Worm (Caenorhabditis elegans) whole organism, late embryonic: Measurements from ENCODE around the gene serp-1.1.

ENCODE experiments used
- C38D4.7 ChIP-seq: fragments of 200-800 bp; sonication (Bioruptor generic); optimal IDR thresholded peaks from 2 replicates; lab custom pipeline; 2018; ENCODE audit warnings: mild to moderate bottlenecking, missing genetic modification characterization, moderate library complexity, missing compliant biosample characterization
- F13H6.1 ChIP-seq: sonication (generic microtip); optimal IDR thresholded peaks from 2 replicates; lab custom pipeline; 2016; ENCODE audit warnings: missing genetic modification characterization, missing compliant biosample characterization
- K09A11.1 ChIP-seq: sonication (generic microtip); optimal IDR thresholded peaks from 2 replicates; lab custom pipeline; 2017; ENCODE audit warnings: antibody characterized with exemption, mild to moderate bottlenecking, missing genetic modification characterization, missing compliant biosample characterization; ENCODE audit not compliant: insufficient read depth
- Y22D7AL.16 ChIP-seq: sonication (generic microtip); optimal IDR thresholded peaks from 2 replicates; lab custom pipeline; 2016; ENCODE audit warnings: missing genetic modification characterization, missing compliant biosample characterization
- ama-1 ChIP-seq: fragments of 150-350 bp; optimal IDR thresholded peaks from 2 replicates; lab custom pipeline; 2014
- ceh-14 ChIP-seq: sonication (generic microtip); optimal IDR thresholded peaks from 2 replicates; lab custom pipeline; 2016; ENCODE audit warnings: missing genotype, missing genetic modification characterization, missing compliant biosample characterization
- ceh-18 ChIP-seq: sonication (generic microtip); optimal IDR thresholded peaks from 2 replicates; lab custom pipeline; 2016; ENCODE audit warnings: missing genetic modification characterization, missing compliant biosample characterization
- ceh-19 ChIP-seq: fragments of 200-800 bp; sonication (Bioruptor generic); optimal IDR thresholded peaks from 2 replicates; lab custom pipeline; 2018; ENCODE audit warnings: mild to moderate bottlenecking, missing genetic modification characterization, missing compliant biosample characterization
- ceh-22 ChIP-seq: sonication (generic microtip); optimal IDR thresholded peaks from 2 replicates; lab custom pipeline; 2017; ENCODE audit warnings: missing biosample characterization, missing genetic modification characterization
- ceh-24 ChIP-seq: sonication (generic microtip); optimal IDR thresholded peaks from 2 replicates; lab custom pipeline; 2016; ENCODE audit warnings: mild to moderate bottlenecking, missing genetic modification characterization, missing compliant biosample characterization
- ceh-30 ChIP-seq: fragments of 150-350 bp; optimal IDR thresholded peaks from 2 replicates; lab custom pipeline; 2014; ENCODE audit warnings: missing biosample characterization, missing genetic modification characterization
- ceh-45 ChIP-seq: fragments of 200-800 bp; sonication (Bioruptor generic); IDR thresholded peaks from 2 replicates; pipeline ENCODE4 v1.3.6; 2022; ENCODE audit warnings: missing genetic modification reagents, missing genetic modification characterization, missing compliant biosample characterization
- ceh-48 ChIP-seq: sonication (generic microtip); optimal IDR thresholded peaks from 2 replicates; lab custom pipeline; 2016; ENCODE audit warnings: missing genetic modification characterization, inconsistent platforms, missing compliant biosample characterization
- ceh-6 ChIP-seq: fragments of 200-800 bp; sonication (Bioruptor generic); optimal IDR thresholded peaks from 2 replicates; lab custom pipeline; 2018; ENCODE audit warnings: mild to moderate bottlenecking, missing genetic modification characterization, missing compliant biosample characterization
- ceh-9 ChIP-seq: sonication (generic microtip); optimal IDR thresholded peaks from 2 replicates; lab custom pipeline; 2016; ENCODE audit warnings: mild to moderate bottlenecking, missing genetic modification characterization, inconsistent platforms, missing compliant biosample characterization
- che-1 ChIP-seq: sonication (generic microtip); optimal IDR thresholded peaks from 2 replicates; lab custom pipeline; 2016; ENCODE audit warnings: mild to moderate bottlenecking, missing genetic modification characterization, missing compliant biosample characterization
- dve-1 ChIP-seq: sonication (generic microtip); optimal IDR thresholded peaks from 2 replicates; lab custom pipeline; 2017; ENCODE audit warnings: antibody characterized with exemption, mild to moderate bottlenecking, missing genetic modification characterization, missing compliant biosample characterization
- elt-2 ChIP-seq: sonication (generic microtip); optimal IDR thresholded peaks from 2 replicates; lab custom pipeline; 2016; ENCODE audit warnings: missing genetic modification reagents, missing genetic modification characterization, missing compliant biosample characterization
- elt-4 ChIP-seq: sonication (generic microtip); optimal IDR thresholded peaks from 2 replicates; lab custom pipeline; 2016; ENCODE audit warnings: missing genetic modification characterization, missing compliant biosample characterization
- eyg-1 ChIP-seq: sonication (generic microtip); optimal IDR thresholded peaks from 2 replicates; lab custom pipeline; 2016; ENCODE audit warnings: missing genotype, missing genetic modification characterization, missing compliant biosample characterization
- fax-1 ChIP-seq: sonication (generic microtip); optimal IDR thresholded peaks from 2 replicates; lab custom pipeline; 2016; ENCODE audit warnings: missing genotype, missing genetic modification characterization, missing compliant biosample characterization
- fkh-10 ChIP-seq: fragments of 150-350 bp; optimal IDR thresholded peaks from 2 replicates; lab custom pipeline; 2014; ENCODE audit warnings: missing biosample characterization, missing genetic modification reagents, missing genetic modification characterization
- fkh-6 ChIP-seq: sonication (generic microtip); optimal IDR thresholded peaks from 2 replicates; lab custom pipeline; 2016; ENCODE audit warnings: missing genetic modification characterization, missing compliant biosample characterization
- gmeb-2 ChIP-seq: sonication (generic microtip); optimal IDR thresholded peaks from 2 replicates; lab custom pipeline; 2016; ENCODE audit warnings: missing genetic modification characterization, inconsistent platforms, missing compliant biosample characterization
- hlh-13 ChIP-seq: fragments of 200-800 bp; sonication (Bioruptor generic); optimal IDR thresholded peaks from 2 replicates; lab custom pipeline; 2018; ENCODE audit warnings: mild to moderate bottlenecking, missing genetic modification characterization, missing compliant biosample characterization
- hlh-15 ChIP-seq: sonication (generic microtip); optimal IDR thresholded peaks from 2 replicates; lab custom pipeline; 2016; ENCODE audit warnings: missing genetic modification characterization, missing compliant biosample characterization
- hlh-30 ChIP-seq: sonication (generic microtip); optimal IDR thresholded peaks from 2 replicates; lab custom pipeline; 2017; ENCODE audit warnings: antibody characterized with exemption, missing genetic modification characterization, missing compliant biosample characterization; ENCODE audit not compliant: insufficient read depth
- hlh-6 ChIP-seq: sonication (generic microtip); optimal IDR thresholded peaks from 2 replicates; lab custom pipeline; 2016; ENCODE audit warnings: missing genotype, missing genetic modification characterization, missing compliant biosample characterization
- lim-6 ChIP-seq: sonication (generic microtip); optimal IDR thresholded peaks from 2 replicates; lab custom pipeline; 2016; ENCODE audit warnings: missing genetic modification characterization, missing compliant biosample characterization
- mec-3 ChIP-seq: sonication (generic microtip); optimal IDR thresholded peaks from 2 replicates; lab custom pipeline; 2016; ENCODE audit warnings: borderline replicate concordance, missing genetic modification characterization, missing compliant biosample characterization
- npax-4 ChIP-seq: sonication (generic microtip); optimal IDR thresholded peaks from 2 replicates; lab custom pipeline; 2016; ENCODE audit warnings: missing genetic modification characterization, missing compliant biosample characterization
- odd-2 ChIP-seq: sonication (generic microtip); optimal IDR thresholded peaks from 2 replicates; lab custom pipeline; 2017; ENCODE audit warnings: antibody characterized with exemption, mild to moderate bottlenecking, missing genetic modification characterization, missing compliant biosample characterization
- pag-3 ChIP-seq: sonication (generic microtip); optimal IDR thresholded peaks from 2 replicates; lab custom pipeline; 2016; ENCODE audit warnings: missing compliant biosample characterization, missing genetic modification characterization, borderline replicate concordance
- pat-9 ChIP-seq: fragments of 200-800 bp; sonication (Bioruptor generic); optimal IDR thresholded peaks from 2 replicates; lab custom pipeline; 2018; ENCODE audit warnings: mild to moderate bottlenecking, missing genetic modification characterization, moderate library complexity, missing compliant biosample characterization
- pax-1 ChIP-seq: fragments of 150-350 bp; optimal IDR thresholded peaks from 2 replicates; lab custom pipeline; 2014; ENCODE audit warnings: missing biosample characterization, missing genetic modification characterization
- pha-4 ChIP-seq: fragments of 150-350 bp; optimal IDR thresholded peaks from 2 replicates; lab custom pipeline; 2018; ENCODE audit warnings: missing biosample characterization, missing genetic modification reagents, missing genetic modification characterization
- pros-1 ChIP-seq: fragments of 150-350 bp; optimal IDR thresholded peaks from 2 replicates; lab custom pipeline; 2014; ENCODE audit warnings: missing biosample characterization, missing genetic modification reagents, missing genetic modification characterization
- ref-2 ChIP-seq: sonication (generic microtip); optimal IDR thresholded peaks from 2 replicates; lab custom pipeline; 2016; ENCODE audit warnings: missing genetic modification characterization, missing compliant biosample characterization
- rnt-1 ChIP-seq: sonication (generic microtip); optimal IDR thresholded peaks from 2 replicates; lab custom pipeline; 2016; ENCODE audit warnings: missing genetic modification characterization, missing compliant biosample characterization
- sdc-2 ChIP-seq: sonication (generic microtip); optimal IDR thresholded peaks from 2 replicates; lab custom pipeline; 2016; ENCODE audit warnings: missing genotype, missing genetic modification characterization, missing compliant biosample characterization
- sox-2 ChIP-seq: fragments of 200-800 bp; sonication (Bioruptor generic); IDR thresholded peaks from 2 replicates; pipeline ENCODE4 v1.3.6; 2022; ENCODE audit warnings: missing genetic modification reagents, missing genetic modification characterization, missing compliant biosample characterization
- sox-4 ChIP-seq: sonication (generic microtip); optimal IDR thresholded peaks from 2 replicates; lab custom pipeline; 2017; ENCODE audit warnings: mild to moderate bottlenecking, missing genetic modification characterization, inconsistent platforms, missing compliant biosample characterization
- syd-9 ChIP-seq: sonication (generic microtip); optimal IDR thresholded peaks from 2 replicates; lab custom pipeline; 2016; ENCODE audit warnings: mild to moderate bottlenecking, missing genetic modification characterization, moderate library complexity, missing compliant biosample characterization
- tbx-7 ChIP-seq: sonication (generic microtip); optimal IDR thresholded peaks from 2 replicates; lab custom pipeline; 2016; ENCODE audit warnings: missing genotype, missing genetic modification characterization, missing compliant biosample characterization
- unc-3 ChIP-seq, 2 experiments: fragments of 200-800 bp in 1 of 2; sonication (Bioruptor generic) in 1 of 2; sonication (generic microtip) in 1 of 2; conservative IDR thresholded peaks in 1 of 2; optimal IDR thresholded peaks in 1 of 2; 2 replicates each; pipeline versions ENCODE4 v1.3.6 to Lab custom; 2016 to 2022; ENCODE audit warnings: missing compliant biosample characterization in 2 of 2, missing genetic modification characterization in 2 of 2, missing genetic modification reagents in 1 of 2
- unc-42 ChIP-seq: sonication (generic microtip); optimal IDR thresholded peaks from 2 replicates; lab custom pipeline; 2016; ENCODE audit warnings: missing genotype, missing genetic modification characterization, missing compliant biosample characterization
- unc-55 ChIP-seq: sonication (generic microtip); optimal IDR thresholded peaks from 2 replicates; lab custom pipeline; 2017; ENCODE audit warnings: missing biosample characterization, missing genetic modification reagents, missing genetic modification characterization
- zip-5 ChIP-seq: sonication (generic microtip); optimal IDR thresholded peaks from 2 replicates; lab custom pipeline; 2016; ENCODE audit warnings: missing genetic modification characterization, missing compliant biosample characterization
- ztf-16 ChIP-seq: sonication (generic microtip); optimal IDR thresholded peaks from 2 replicates; lab custom pipeline; 2017; ENCODE audit warnings: missing genetic modification characterization, missing compliant biosample characterization

serp-1.1 gene

DNA sequence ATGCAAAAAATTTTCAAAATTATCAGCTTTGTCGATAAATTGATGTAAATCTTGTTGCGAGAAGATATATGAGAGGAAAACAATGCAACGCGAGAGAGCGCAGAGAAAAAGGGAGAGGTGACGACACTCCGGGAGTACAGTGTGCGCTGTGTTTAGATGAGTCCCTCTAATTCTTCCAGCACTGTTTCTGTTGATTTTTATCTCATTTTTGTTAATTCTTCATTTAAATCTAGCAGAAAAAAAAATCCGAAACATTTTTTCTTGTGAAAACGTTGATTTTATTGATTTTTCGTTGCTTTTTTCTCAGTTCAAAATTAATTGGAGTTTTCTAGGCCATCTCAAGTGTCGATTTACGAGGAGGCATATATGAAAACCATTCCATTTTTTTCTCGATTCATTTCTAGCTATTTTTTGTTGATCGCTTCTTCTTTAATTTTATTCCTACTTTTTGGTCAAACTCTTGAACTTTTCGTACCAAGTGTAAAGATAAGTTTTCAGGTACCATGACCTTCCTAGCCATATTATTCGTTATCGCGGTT lies 8.1 kb downstream of the serp-1.1 start, which contains the start of gene acl-1 (continued):
- peak; percentile 47 for TF ChIP-seq ceh-14 (tag; lab: Kevin White, UChicago)
- peak; percentile 72 for TF ChIP-seq tbx-7 (tag; lab: Kevin White, UChicago)
- TF ChIP-seq ceh-45, result no peak
- no peak for TF ChIP-seq ceh-30
- peak; percentile 80 for TF ChIP-seq rnt-1 (tag; lab: Kevin White, UChicago)
- TF ChIP-seq unc-55 (GFP tag; lab: Kevin White, UChicago), result no peak
- TF ChIP-seq fax-1 (tag; lab: Kevin White, UChicago), result no peak
- TF ChIP-seq hlh-15, result no peak
- peak; percentile 85 for TF ChIP-seq mec-3 (tag; lab: Kevin White, UChicago)
- TF ChIP-seq odd-2 (tag; lab: Kevin White, UChicago), result no peak
- TF ChIP-seq syd-9 (tag; lab: Kevin White, UChicago), result no peak
- TF ChIP-seq ztf-16 (tag; lab: Kevin White, UChicago), result peak; percentile 28
- peak; percentile 18 for TF ChIP-seq zip-5 (tag; lab: Kevin White, UChicago)
- no peak for TF ChIP-seq npax-4 (tag; lab: Kevin White, UChicago)
- TF ChIP-seq unc-42 (tag; lab: Kevin White, UChicago), result peak; percentile 87
- no peak for TF ChIP-seq ceh-48
- no peak for TF ChIP-seq hlh-6
- no peak for TF ChIP-seq C38D4.7 (GFP tag; lab: Kevin White, UChicago)
- TF ChIP-seq unc-3 (GFP tag; conservative IDR thresholded peaks at IDR 0.05; lab: Robert Waterston, UW), result no peak
- TF ChIP-seq unc-3 (tag; optimal IDR thresholded peaks at IDR 0.05; lab: Kevin White, UChicago), result no peak
- no peak for TF ChIP-seq ama-1 (lab: Kevin White, UChicago)
- no peak for TF ChIP-seq K09A11.1
- TF ChIP-seq ceh-9 (tag; lab: Kevin White, UChicago), result no peak
- peak; percentile 65 for TF ChIP-seq ceh-18 (tag; lab: Kevin White, UChicago)
- TF ChIP-seq lim-6 (tag; lab: Kevin White, UChicago), result peak; percentile 6
- TF ChIP-seq pag-3 (tag; lab: Kevin White, UChicago), result no peak
- no peak for TF ChIP-seq pha-4 (tag; lab: Kevin White, UChicago)
- no peak for TF ChIP-seq che-1
- no peak for TF ChIP-seq dve-1 (tag; lab: Kevin White, UChicago)
- no peak for TF ChIP-seq elt-4 (tag; lab: Kevin White, UChicago)
- no peak for TF ChIP-seq pat-9
- TF ChIP-seq ceh-19 (GFP tag; lab: Kevin White, UChicago), result no peak
- no peak for TF ChIP-seq hlh-13
- TF ChIP-seq gmeb-2 (tag; lab: Kevin White, UChicago), result no peak
- no peak for TF ChIP-seq fkh-6 (tag; lab: Kevin White, UChicago)
- TF ChIP-seq ceh-22 (tag; lab: Kevin White, UChicago), result no peak

DNA sequence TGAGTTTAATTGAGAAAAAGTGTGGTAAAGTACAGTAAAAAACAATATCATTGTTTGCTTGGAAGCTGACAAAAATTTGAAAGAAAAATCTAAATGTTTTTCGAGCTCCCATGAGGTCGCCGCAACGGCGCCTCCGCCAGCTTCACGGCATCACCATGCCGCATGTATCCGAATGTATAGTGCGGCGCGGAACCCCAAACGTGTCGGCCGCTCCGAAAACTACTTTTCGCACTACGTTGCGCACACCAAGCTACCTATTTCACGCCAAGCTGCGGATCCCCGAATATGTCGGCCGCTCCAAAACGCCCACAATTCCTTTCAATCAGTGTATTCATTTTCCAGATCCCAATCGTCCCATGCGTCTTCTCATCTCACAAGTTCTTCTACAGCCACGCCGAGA lies 9.6 kb downstream of the serp-1.1 start:
- no peak for TF ChIP-seq odd-2 (tag; lab: Kevin White, UChicago)
- no peak for TF ChIP-seq elt-2 (tag; lab: Kevin White, UChicago)
- no peak for TF ChIP-seq ceh-9 (tag; lab: Kevin White, UChicago)
- TF ChIP-seq sox-2 (GFP tag; lab: Robert Waterston, UW), result no peak
- TF ChIP-seq zip-5 (tag; lab: Kevin White, UChicago), result no peak
- TF ChIP-seq pros-1 (tag; lab: Kevin White, UChicago), result no peak
- TF ChIP-seq elt-4 (tag; lab: Kevin White, UChicago), result no peak
- no peak for TF ChIP-seq pax-1
- TF ChIP-seq ceh-45, result no peak

DNA sequence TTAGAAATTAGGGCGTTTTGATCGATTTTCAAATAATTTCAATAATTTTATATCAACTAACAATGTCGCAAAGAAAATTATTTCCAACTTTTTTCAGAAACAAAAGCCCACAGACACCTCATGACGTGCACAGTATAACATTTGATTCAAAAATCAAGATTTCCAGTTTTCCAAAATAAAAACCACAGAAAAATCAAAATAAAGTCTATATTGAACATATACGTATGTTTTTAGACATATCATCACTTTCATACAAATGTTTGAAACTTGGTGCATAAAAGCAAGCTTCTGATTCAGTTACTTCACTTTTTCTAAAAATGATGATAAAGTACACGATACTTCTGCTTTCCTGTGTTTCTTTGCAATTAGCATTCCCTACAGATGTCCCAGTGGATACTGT lies 15.5 kb downstream of the serp-1.1 start, which contains the start of gene F53H4.2:
Gene F53H4.2, plus strand, starts transcription at position 301 of the 400 bp plus-strand sequence.
- TF ChIP-seq ceh-6 (GFP tag; lab: Kevin White, UChicago), result no peak
- no peak for TF ChIP-seq hlh-30
- no peak for TF ChIP-seq hlh-15
- no peak for TF ChIP-seq ref-2 (tag; lab: Kevin White, UChicago)
- TF ChIP-seq fkh-10 (GFP tag; lab: Kevin White, UChicago), result no peak
- TF ChIP-seq ceh-14 (tag; lab: Kevin White, UChicago), result no peak
- no peak for TF ChIP-seq sox-4 (tag; lab: Kevin White, UChicago)
- TF ChIP-seq hlh-6, result no peak
- no peak for TF ChIP-seq F13H6.1 (tag; lab: Kevin White, UChicago)
- TF ChIP-seq Y22D7AL.16 (tag; lab: Kevin White, UChicago), result no peak
- no peak for TF ChIP-seq eyg-1 (tag; lab: Kevin White, UChicago)
- TF ChIP-seq ceh-24 (tag; lab: Kevin White, UChicago), result no peak
- no peak for TF ChIP-seq tbx-7 (tag; lab: Kevin White, UChicago)
- no peak for TF ChIP-seq hlh-13
- TF ChIP-seq sdc-2, result no peak
- TF ChIP-seq ceh-48, result no peak
- TF ChIP-seq ceh-18 (tag; lab: Kevin White, UChicago), result no peak
- TF ChIP-seq ceh-30, result no peak
- no peak for TF ChIP-seq fkh-6 (tag; lab: Kevin White, UChicago)
